Fruit fly (Drosophila melanogaster) whole organism, embryonic: ENCODE data around the gene CG5068.

Experiments
- Abd-B ChIP-seq: fragments of 200-800 bp; sonication (Bioruptor generic); optimal IDR thresholded peaks from 2 replicates; lab custom pipeline; 2018; ENCODE audit warnings: missing biosample characterization, mild to moderate bottlenecking, missing genetic modification characterization, moderate library complexity
- CG10274 ChIP-seq: fragments of 200-800 bp; sonication (Bioruptor generic); optimal IDR thresholded peaks from 3 replicates; lab custom pipeline; 2017; ENCODE audit warnings: missing biosample characterization, mild to moderate bottlenecking, missing genetic modification characterization
- CG11085 ChIP-seq: fragments of 200-800 bp; sonication (Bioruptor generic); IDR thresholded peaks from 2 replicates; pipeline ENCODE4 v1.3.6; 2022; ENCODE audit warnings: missing biosample characterization, missing genetic modification characterization
- CG12071 ChIP-seq: fragments of 200-800 bp; sonication (Bioruptor generic); optimal IDR thresholded peaks from 3 replicates; lab custom pipeline; 2018; ENCODE audit warnings: missing biosample characterization, mild to moderate bottlenecking, missing genetic modification characterization
- CG15601 ChIP-seq: fragments of 200-800 bp; sonication (Bioruptor generic); optimal IDR thresholded peaks from 3 replicates; lab custom pipeline; 2019; ENCODE audit warnings: missing biosample characterization, mild to moderate bottlenecking, missing genetic modification characterization, moderate library complexity
- CG1602 ChIP-seq: fragments of 200-800 bp; sonication (Bioruptor generic); optimal IDR thresholded peaks from 3 replicates; lab custom pipeline; 2016; ENCODE audit warnings: missing biosample characterization, missing genetic modification characterization
- CG1603 ChIP-seq: fragments of 200-800 bp; sonication (Bioruptor generic); optimal IDR thresholded peaks from 2 replicates; lab custom pipeline; 2019; ENCODE audit warnings: missing biosample characterization, mild to moderate bottlenecking, missing genetic modification characterization, moderate library complexity
- CG1647 ChIP-seq: fragments of 200-800 bp; sonication (Bioruptor generic); optimal IDR thresholded peaks from 3 replicates; lab custom pipeline; 2016; ENCODE audit warnings: missing biosample characterization, missing genetic modification characterization
- CG16813 ChIP-seq: fragments of 200-800 bp; sonication (Bioruptor generic); IDR thresholded peaks from 3 replicates; pipeline ENCODE4 v1.3.6; 2022; ENCODE audit warnings: missing biosample characterization, missing genetic modification characterization; ENCODE audit not compliant: partially characterized antibody
- CG17612 ChIP-seq: fragments of 200-800 bp; sonication (Bioruptor generic); IDR thresholded peaks from 2 replicates; pipeline ENCODE4 v1.3.6; 2022; ENCODE audit warnings: missing biosample characterization, missing genetic modification characterization
- CG17829 ChIP-seq: fragments of 200-800 bp; optimal IDR thresholded peaks from 2 replicates; lab custom pipeline; 2019; ENCODE audit warnings: missing biosample characterization, mild to moderate bottlenecking, missing genetic modification characterization, moderate library complexity
- CG18011 ChIP-seq: fragments of 200-800 bp; sonication (Bioruptor generic); optimal IDR thresholded peaks from 2 replicates; lab custom pipeline; 2017; ENCODE audit warnings: missing biosample characterization, missing genetic modification characterization, mild to moderate bottlenecking, moderate library complexity, missing genotype
- CG18476 ChIP-seq: fragments of 200-800 bp; sonication (Bioruptor generic); optimal IDR thresholded peaks from 2 replicates; lab custom pipeline; 2016; ENCODE audit warnings: missing biosample characterization, mild to moderate bottlenecking, missing genetic modification characterization
- CG2116 ChIP-seq: fragments of 200-800 bp; sonication (Bioruptor generic); optimal IDR thresholded peaks from 3 replicates; lab custom pipeline; 2018; ENCODE audit warnings: missing biosample characterization, mild to moderate bottlenecking, missing genetic modification characterization
- CG2202 ChIP-seq: fragments of 200-800 bp; sonication (Bioruptor generic); optimal IDR thresholded peaks from 2 replicates; lab custom pipeline; 2018; ENCODE audit warnings: missing biosample characterization, mild to moderate bottlenecking, missing genetic modification characterization
- CG30431 ChIP-seq: fragments of 200-800 bp; sonication (Bioruptor generic); optimal IDR thresholded peaks from 2 replicates; lab custom pipeline; 2017; ENCODE audit warnings: missing biosample characterization, missing genetic modification characterization
- CG31441 ChIP-seq: fragments of 200-800 bp; sonication (Bioruptor generic); IDR thresholded peaks from 2 replicates; pipeline ENCODE4 v1.3.6; 2022; ENCODE audit warnings: missing biosample characterization, missing genetic modification characterization
- CG6683 ChIP-seq: fragments of 200-800 bp; sonication (Bioruptor generic); optimal IDR thresholded peaks from 2 replicates; lab custom pipeline; 2017; ENCODE audit warnings: missing biosample characterization, mild to moderate bottlenecking, missing genetic modification characterization, missing genetic modification reagents
- CG6765 ChIP-seq: fragments of 200-800 bp; sonication (Bioruptor generic); optimal IDR thresholded peaks from 3 replicates; lab custom pipeline; 2017; ENCODE audit warnings: missing biosample characterization, mild to moderate bottlenecking, missing genetic modification characterization
- CG6813 ChIP-seq: fragments of 200-800 bp; sonication (Bioruptor generic); optimal IDR thresholded peaks from 2 replicates; lab custom pipeline; 2017; ENCODE audit warnings: missing biosample characterization, missing genetic modification characterization, mild to moderate bottlenecking, moderate library complexity, missing genetic modification reagents
- CHES-1-like ChIP-seq: fragments of 200-800 bp; sonication (Bioruptor generic); optimal IDR thresholded peaks from 2 replicates; lab custom pipeline; 2016; ENCODE audit warnings: missing biosample characterization, missing genetic modification characterization
- CkIIα-i1 ChIP-seq: fragments of 200-800 bp; sonication (Bioruptor generic); IDR thresholded peaks from 2 replicates; pipeline ENCODE4 v1.3.6; 2022; ENCODE audit warnings: missing biosample characterization, missing genetic modification characterization
- Dad ChIP-seq: fragments of 200-800 bp; sonication (Bioruptor generic); optimal IDR thresholded peaks from 3 replicates; lab custom pipeline; 2016; ENCODE audit warnings: missing biosample characterization, missing genetic modification characterization
- Drgx ChIP-seq: fragments of 200-800 bp; sonication (Bioruptor generic); IDR thresholded peaks from 2 replicates; pipeline ENCODE4 v1.3.6; 2022; ENCODE audit warnings: missing biosample characterization, missing genetic modification characterization
- ERR ChIP-seq: fragments of 200-800 bp; sonication (Bioruptor generic); optimal IDR thresholded peaks from 2 replicates; lab custom pipeline; 2016; ENCODE audit warnings: missing biosample characterization, missing genetic modification characterization
- Hr3 ChIP-seq: fragments of 200-800 bp; sonication (Bioruptor generic); optimal IDR thresholded peaks from 3 replicates; lab custom pipeline; 2016; ENCODE audit warnings: missing biosample characterization, missing genetic modification characterization
- Nf-YB ChIP-seq: fragments of 200-800 bp; sonication (Bioruptor generic); optimal IDR thresholded peaks from 3 replicates; lab custom pipeline; 2019; ENCODE audit warnings: missing biosample characterization, mild to moderate bottlenecking, missing genetic modification characterization, moderate library complexity
- Side ChIP-seq: fragments of 200-800 bp; sonication (Bioruptor generic); optimal IDR thresholded peaks from 2 replicates; lab custom pipeline; 2016; ENCODE audit warnings: missing biosample characterization, missing genetic modification characterization
- Vsx1 ChIP-seq: fragments of 200-800 bp; sonication (Bioruptor generic); optimal IDR thresholded peaks from 2 replicates; lab custom pipeline; 2017; ENCODE audit warnings: missing biosample characterization, mild to moderate bottlenecking, missing genetic modification characterization, missing genetic modification reagents
- ab ChIP-seq: fragments of 200-800 bp; sonication (Bioruptor generic); optimal IDR thresholded peaks from 2 replicates; lab custom pipeline; 2016; ENCODE audit warnings: missing biosample characterization, missing genetic modification characterization
- al ChIP-seq: fragments of 200-800 bp; sonication (Bioruptor generic); IDR thresholded peaks from 2 replicates; pipeline ENCODE4 v1.3.6; 2022; ENCODE audit warnings: missing biosample characterization, missing genetic modification characterization
- bbx ChIP-seq: fragments of 200-800 bp; sonication (Bioruptor generic); IDR thresholded peaks from 2 replicates; pipeline ENCODE4 v1.3.6; 2022; ENCODE audit warnings: missing biosample characterization, missing genetic modification characterization; ENCODE audit not compliant: partially characterized antibody
- br ChIP-seq: fragments of >200 bp; optimal IDR thresholded peaks from 2 replicates; lab custom pipeline; 2017
- cato ChIP-seq: fragments of 200-800 bp; sonication (Bioruptor generic); optimal IDR thresholded peaks from 2 replicates; lab custom pipeline; 2016; ENCODE audit warnings: missing biosample characterization, missing genetic modification characterization, borderline replicate concordance
- emc ChIP-seq: fragments of 200-800 bp; sonication (Bioruptor generic); optimal IDR thresholded peaks from 2 replicates; lab custom pipeline; 2016; ENCODE audit warnings: missing biosample characterization, missing genetic modification characterization
- fru ChIP-seq: fragments of >200 bp; optimal IDR thresholded peaks from 2 replicates; lab custom pipeline; 2017
- jumu ChIP-seq: fragments of 200-800 bp; sonication (Bioruptor generic); optimal IDR thresholded peaks from 3 replicates; lab custom pipeline; 2016; ENCODE audit warnings: missing biosample characterization, missing genetic modification characterization
- lola ChIP-seq, 3 experiments: fragments of >200 bp in 2 of 3; fragments of 200-800 bp in 1 of 3; sonication (Bioruptor generic) in 1 of 3; optimal IDR thresholded peaks; 2 replicates each; lab custom pipeline; 2017 to 2019; ENCODE audit warnings: missing biosample characterization in 3 of 3, missing genetic modification characterization in 3 of 3, mild to moderate bottlenecking in 1 of 3, moderate library complexity in 1 of 3
- lov ChIP-seq, 2 experiments: fragments of 200-800 bp in 1 of 2; fragments of >200 bp in 1 of 2; sonication (Bioruptor generic) in 1 of 2; IDR thresholded peaks in 1 of 2; optimal IDR thresholded peaks in 1 of 2; 2 replicates in 1 of 2; 3 replicates in 1 of 2; pipeline versions ENCODE4 v1.3.6 to Lab custom; 2017 to 2022; ENCODE audit warnings: missing biosample characterization in 1 of 2, missing genetic modification characterization in 1 of 2
- nerfin-1 ChIP-seq: fragments of 200-800 bp; sonication (Bioruptor generic); optimal IDR thresholded peaks from 3 replicates; lab custom pipeline; 2019; ENCODE audit warnings: missing biosample characterization, mild to moderate bottlenecking, missing genetic modification characterization, moderate library complexity
- p53 ChIP-seq: fragments of 200-800 bp; sonication (Bioruptor generic); optimal IDR thresholded peaks from 2 replicates; lab custom pipeline; 2016; ENCODE audit warnings: missing biosample characterization, missing genetic modification characterization
- pfk ChIP-seq: fragments of 200-800 bp; sonication (Bioruptor generic); optimal IDR thresholded peaks from 2 replicates; lab custom pipeline; 2018; ENCODE audit warnings: missing biosample characterization, mild to moderate bottlenecking, missing genetic modification characterization, moderate library complexity
- phol ChIP-seq: fragments of 200-800 bp; sonication (Bioruptor generic); optimal IDR thresholded peaks from 3 replicates; lab custom pipeline; 2018; ENCODE audit warnings: missing biosample characterization, mild to moderate bottlenecking, missing genetic modification characterization, moderate library complexity
- pnt ChIP-seq: fragments of 200-800 bp; sonication (Bioruptor generic); optimal IDR thresholded peaks from 3 replicates; lab custom pipeline; 2016; ENCODE audit warnings: missing biosample characterization, missing genetic modification characterization
- pum ChIP-seq: fragments of 200-800 bp; sonication (Bioruptor generic); optimal IDR thresholded peaks from 2 replicates; lab custom pipeline; 2016; ENCODE audit warnings: missing biosample characterization, missing genetic modification characterization
- sc ChIP-seq, 3 experiments: fragments of >200 bp in 2 of 3; fragments of 200-800 bp in 1 of 3; sonication (Bioruptor generic) in 1 of 3; optimal IDR thresholded peaks; 2 replicates in 2 of 3; 3 replicates in 1 of 3; lab custom pipeline; 2017; ENCODE audit warnings: mild to moderate bottlenecking in 1 of 3, missing biosample characterization in 1 of 3, missing genetic modification characterization in 1 of 3, missing genetic modification reagents in 1 of 3
- shn ChIP-seq: fragments of 200-800 bp; sonication (Bioruptor generic); optimal IDR thresholded peaks from 3 replicates; lab custom pipeline; 2016; ENCODE audit warnings: missing biosample characterization, missing genetic modification characterization
- sisA ChIP-seq: fragments of 200-800 bp; sonication (Bioruptor generic); IDR thresholded peaks from 2 replicates; pipeline ENCODE4 v1.3.6; 2022; ENCODE audit warnings: missing biosample characterization, missing genetic modification characterization
- so ChIP-seq: fragments of 200-800 bp; sonication (Bioruptor generic); IDR thresholded peaks from 3 replicates; pipeline ENCODE4 v1.3.6; 2022; ENCODE audit warnings: missing biosample characterization, missing genetic modification characterization
- tin ChIP-seq: fragments of 200-800 bp; sonication (Bioruptor generic); optimal IDR thresholded peaks from 3 replicates; lab custom pipeline; 2016; ENCODE audit warnings: missing biosample characterization, missing genetic modification characterization
- tx ChIP-seq: fragments of 200-800 bp; sonication (Bioruptor generic); optimal IDR thresholded peaks from 2 replicates; lab custom pipeline; 2016; ENCODE audit warnings: missing biosample characterization, missing genetic modification characterization

CG5068 gene

DNA sequence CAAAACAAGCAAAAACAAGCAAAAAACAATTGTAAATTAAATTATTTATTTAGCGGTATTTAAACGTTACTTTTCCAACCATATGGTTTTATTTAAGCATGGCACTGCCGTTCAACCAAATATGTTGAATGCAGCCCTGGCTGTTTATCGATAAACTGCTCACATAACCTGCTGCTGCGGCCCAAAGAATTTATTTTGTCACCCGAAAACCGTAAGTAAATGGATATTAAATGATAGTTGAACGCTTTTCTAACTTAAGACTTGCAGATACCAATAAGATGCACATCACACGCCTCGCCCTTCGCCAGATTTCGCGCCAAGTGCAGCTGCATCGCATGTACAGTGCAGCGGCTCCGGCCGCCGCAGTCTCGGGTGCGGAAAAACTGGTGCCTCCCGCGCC lies 29.8 kb upstream of the CG5068 start, which contains the start of gene mRpL12 (continued):
- no peak for TF ChIP-seq ERR (GFP tag; lab: Kevin White, UChicago)
- peak; percentile 73 for TF ChIP-seq CG15601 (tag; lab: Kevin White, UChicago)
- TF ChIP-seq phol, result peak; percentile 25
- TF ChIP-seq CG11085 (GFP tag; lab: Robert Waterston, UW), result no peak
- no peak for TF ChIP-seq Abd-B (GFP tag; lab: Kevin White, UChicago)
- peak; percentile 54 for TF ChIP-seq CG1603 (tag; lab: Kevin White, UChicago)
- TF ChIP-seq ab (GFP tag; lab: Kevin White, UChicago), result no peak
- no peak for TF ChIP-seq CG12071 (GFP tag; lab: Kevin White, UChicago)
- no peak for TF ChIP-seq sc (optimal IDR thresholded peaks at IDR 0.05; lab: Kevin White, UChicago)
- no peak for TF ChIP-seq sc (GFP tag; optimal IDR thresholded peaks at IDR 0.05; lab: Kevin White, UChicago)
- TF ChIP-seq pnt (GFP tag; lab: Kevin White, UChicago), result no peak
- no peak for TF ChIP-seq CkIIα-i1 (GFP tag; lab: Robert Waterston, UW)
- TF ChIP-seq lov (optimal IDR thresholded peaks at IDR 0.05; lab: Kevin White, UChicago), result no peak
- TF ChIP-seq lov (GFP tag; IDR thresholded peaks at IDR 0.05; lab: Robert Waterston, UW), result no peak
- no peak for TF ChIP-seq so (GFP tag; lab: Robert Waterston, UW)
- TF ChIP-seq CG6765, result no peak
- no peak for TF ChIP-seq Hr3 (GFP tag; lab: Kevin White, UChicago)
- TF ChIP-seq tin (GFP tag; lab: Kevin White, UChicago), result no peak
- no peak for TF ChIP-seq Dad (GFP tag; lab: Kevin White, UChicago)
- TF ChIP-seq CG18476 (GFP tag; lab: Kevin White, UChicago), result no peak
- TF ChIP-seq CG30431 (GFP tag; lab: Kevin White, UChicago), result no peak
- no peak for TF ChIP-seq emc (GFP tag; lab: Kevin White, UChicago)
- no peak for TF ChIP-seq CG2202 (tag; lab: Kevin White, UChicago)
- no peak for TF ChIP-seq br (lab: Kevin White, UChicago)
- no peak for TF ChIP-seq CG1602 (GFP tag; lab: Kevin White, UChicago)
- TF ChIP-seq CHES-1-like (GFP tag; lab: Kevin White, UChicago), result no peak
- no peak for TF ChIP-seq cato (GFP tag; lab: Kevin White, UChicago)
- TF ChIP-seq CG1647 (GFP tag; lab: Kevin White, UChicago), result no peak
- TF ChIP-seq Drgx (GFP tag; lab: Robert Waterston, UW), result no peak
- TF ChIP-seq tx (GFP tag; lab: Kevin White, UChicago), result no peak
- TF ChIP-seq CG2116 (GFP tag; lab: Kevin White, UChicago), result peak; percentile 92
- no peak for TF ChIP-seq CG6813 (GFP tag; lab: Kevin White, UChicago)
- TF ChIP-seq CG17829, result no peak
- no peak for TF ChIP-seq Nf-YB (GFP tag; lab: Kevin White, UChicago)
- TF ChIP-seq CG18011, result no peak
- no peak for TF ChIP-seq CG6683 (GFP tag; lab: Kevin White, UChicago)
- TF ChIP-seq jumu, result no peak
- no peak for TF ChIP-seq sisA (GFP tag; lab: Robert Waterston, UW)
- no peak for TF ChIP-seq Side (GFP tag; lab: Kevin White, UChicago)
- TF ChIP-seq shn (GFP tag; lab: Kevin White, UChicago), result no peak
- TF ChIP-seq pfk (GFP tag; lab: Kevin White, UChicago), result no peak
- TF ChIP-seq CG16813, result peak; percentile 30; the same call in 1 of the 3 replicates
- no peak for TF ChIP-seq fru (lab: Kevin White, UChicago)
- peak; percentile 66 for TF ChIP-seq bbx (GFP tag; lab: Robert Waterston, UW)
- TF ChIP-seq nerfin-1, result no peak
- no peak for TF ChIP-seq al (GFP tag; lab: Robert Waterston, UW)
- TF ChIP-seq CG17612, result no peak
- no peak for TF ChIP-seq CG10274 (GFP tag; lab: Kevin White, UChicago)
- TF ChIP-seq p53 (GFP tag; lab: Kevin White, UChicago), result no peak
- TF ChIP-seq lola (GFP tag; optimal IDR thresholded peaks at IDR 0.05; lab: Kevin White, UChicago), result no peak
- TF ChIP-seq Vsx1 (GFP tag; lab: Kevin White, UChicago), result no peak
- TF ChIP-seq pum (GFP tag; lab: Kevin White, UChicago), result no peak
- no peak for TF ChIP-seq CG31441 (GFP tag; lab: Robert Waterston, UW)
